Fruit fly (Drosophila melanogaster) whole organism, embryonic: ENCODE results near the gene vvl.

Experiments used
- Adf1 ChIP-seq: fragments of 200-800 bp; sonication (Bioruptor generic); IDR thresholded peaks from 2 replicates; pipeline ENCODE4 v1.3.6; 2022; ENCODE audit warnings: missing biosample characterization, missing genetic modification characterization
- Awh ChIP-seq: fragments of 200-800 bp; sonication (Bioruptor generic); IDR thresholded peaks from 2 replicates; pipeline ENCODE4, ENCODE4 v1.3.6; 2022; ENCODE audit warnings: missing biosample characterization, missing genetic modification characterization
- CG11456 ChIP-seq: fragments of 200-800 bp; sonication (Bioruptor generic); IDR thresholded peaks from 3 replicates; pipeline ENCODE4 v1.3.6; 2022; ENCODE audit warnings: missing biosample characterization, missing genetic modification characterization
- CG13424 ChIP-seq: fragments of 200-800 bp; sonication (Bioruptor generic); optimal IDR thresholded peaks from 2 replicates; lab custom pipeline; 2019; ENCODE audit warnings: missing biosample characterization, mild to moderate bottlenecking, missing genetic modification characterization, moderate library complexity
- CG13775 ChIP-seq: fragments of 200-800 bp; sonication (Bioruptor generic); optimal IDR thresholded peaks from 3 replicates; lab custom pipeline; 2017; ENCODE audit warnings: missing biosample characterization, mild to moderate bottlenecking, missing genetic modification characterization
- CG14441 ChIP-seq: fragments of 200-800 bp; sonication (Bioruptor generic); IDR thresholded peaks from 2 replicates; pipeline ENCODE4 v1.3.6; 2022; ENCODE audit warnings: missing biosample characterization, missing genetic modification characterization
- CG17568 ChIP-seq: fragments of 200-800 bp; sonication (Bioruptor generic); optimal IDR thresholded peaks from 2 replicates; lab custom pipeline; 2018; ENCODE audit warnings: missing biosample characterization, mild to moderate bottlenecking, missing genetic modification characterization, moderate library complexity
- CG32772 ChIP-seq: fragments of 200-800 bp; sonication (Bioruptor generic); IDR thresholded peaks from 2 replicates; pipeline ENCODE4 v1.3.6; 2022; ENCODE audit warnings: missing biosample characterization, missing genetic modification characterization
- CG33557 ChIP-seq: fragments of 200-800 bp; sonication (Bioruptor generic); optimal IDR thresholded peaks from 2 replicates; lab custom pipeline; 2019; ENCODE audit warnings: missing biosample characterization, mild to moderate bottlenecking, missing genetic modification characterization, moderate library complexity
- CG3995 ChIP-seq: fragments of 200-800 bp; sonication (Bioruptor generic); optimal IDR thresholded peaks from 3 replicates; lab custom pipeline; 2016; ENCODE audit warnings: missing biosample characterization, missing genetic modification characterization
- CG4282 ChIP-seq: fragments of 200-800 bp; sonication (Bioruptor generic); optimal IDR thresholded peaks from 2 replicates; lab custom pipeline; 2016; ENCODE audit warnings: missing biosample characterization, missing genetic modification characterization
- CG7271 ChIP-seq: fragments of 200-800 bp; sonication (Bioruptor generic); optimal IDR thresholded peaks from 2 replicates; lab custom pipeline; 2018; ENCODE audit warnings: missing biosample characterization, mild to moderate bottlenecking, missing genetic modification characterization, moderate library complexity
- CG7963 ChIP-seq: fragments of 200-800 bp; sonication (Bioruptor generic); IDR thresholded peaks from 3 replicates; pipeline ENCODE4 v1.3.6; 2022; ENCODE audit warnings: missing biosample characterization, missing genetic modification characterization; ENCODE audit not compliant: partially characterized antibody
- CG7987 ChIP-seq: fragments of 200-800 bp; sonication (Bioruptor generic); optimal IDR thresholded peaks from 2 replicates; lab custom pipeline; 2018; ENCODE audit warnings: missing biosample characterization, mild to moderate bottlenecking, missing genetic modification characterization, moderate library complexity
- Chrac-16 ChIP-seq: fragments of 200-800 bp; sonication (Bioruptor generic); optimal IDR thresholded peaks from 3 replicates; lab custom pipeline; 2016; ENCODE audit warnings: missing biosample characterization, missing genetic modification characterization
- D19A ChIP-seq: fragments of 200-800 bp; optimal IDR thresholded peaks from 3 replicates; lab custom pipeline; 2019; ENCODE audit warnings: missing biosample characterization, mild to moderate bottlenecking, missing genetic modification characterization, moderate library complexity
- Deaf1 ChIP-seq: fragments of 200-800 bp; optimal IDR thresholded peaks from 3 replicates; lab custom pipeline; 2019; ENCODE audit warnings: missing biosample characterization, mild to moderate bottlenecking, missing genetic modification characterization, moderate library complexity
- Dfd ChIP-seq, 2 experiments: fragments of >200 bp; optimal IDR thresholded peaks; 2 replicates each; lab custom pipeline; 2017; ENCODE audit warnings: missing biosample characterization in 2 of 2, missing genetic modification characterization in 2 of 2
- Fer3 ChIP-seq: fragments of 200-800 bp; sonication (Bioruptor generic); optimal IDR thresholded peaks from 2 replicates; lab custom pipeline; 2018; ENCODE audit warnings: missing biosample characterization, mild to moderate bottlenecking, missing genetic modification characterization, moderate library complexity
- Gsc ChIP-seq: fragments of 200-800 bp; sonication (Bioruptor generic); IDR thresholded peaks from 2 replicates; pipeline ENCODE4 v1.3.6; 2022; ENCODE audit warnings: missing biosample characterization, missing genetic modification characterization
- HLHmδ ChIP-seq: fragments of 200-800 bp; sonication (Bioruptor generic); optimal IDR thresholded peaks from 2 replicates; lab custom pipeline; 2018; ENCODE audit warnings: missing biosample characterization, mild to moderate bottlenecking, missing genetic modification characterization, moderate library complexity
- Hr51 ChIP-seq, 2 experiments: fragments of 200-800 bp; sonication (Bioruptor generic); optimal IDR thresholded peaks; 2 replicates in 1 of 2; 3 replicates in 1 of 2; lab custom pipeline; 2016 to 2018; ENCODE audit warnings: missing biosample characterization in 2 of 2, missing genetic modification characterization in 2 of 2, mild to moderate bottlenecking in 1 of 2, moderate library complexity in 1 of 2
- Hr78 ChIP-seq, 2 experiments: fragments of 200-800 bp in 1 of 2; fragments of >200 bp in 1 of 2; sonication (Bioruptor generic) in 1 of 2; optimal IDR thresholded peaks; 2 replicates each; lab custom pipeline; 2017 to 2019; ENCODE audit warnings: missing biosample characterization in 2 of 2, missing genetic modification characterization in 2 of 2, mild to moderate bottlenecking in 1 of 2, moderate library complexity in 1 of 2
- Kr ChIP-seq: fragments of 200-800 bp; sonication (Bioruptor generic); optimal IDR thresholded peaks from 2 replicates; lab custom pipeline; 2017; ENCODE audit warnings: missing biosample characterization, mild to moderate bottlenecking, missing genetic modification characterization
- Pdp1 ChIP-seq, 2 experiments: fragments of 200-800 bp; sonication (Bioruptor generic); optimal IDR thresholded peaks; 3 replicates each; lab custom pipeline; 2016; ENCODE audit warnings: missing biosample characterization in 2 of 2, missing genetic modification characterization in 2 of 2, mild to moderate bottlenecking in 1 of 2, moderate library complexity in 1 of 2
- Tbp ChIP-seq: fragments of >200 bp; optimal IDR thresholded peaks from 2 replicates; lab custom pipeline; 2018; ENCODE audit warnings: missing biosample characterization, missing genetic modification characterization
- ac ChIP-seq: fragments of 200-800 bp; sonication (Bioruptor generic); optimal IDR thresholded peaks from 3 replicates; lab custom pipeline; 2017; ENCODE audit warnings: missing biosample characterization, mild to moderate bottlenecking, missing genetic modification characterization
- crol ChIP-seq: fragments of 200-800 bp; sonication (Bioruptor generic); IDR thresholded peaks from 2 replicates; pipeline ENCODE4 v1.3.6; 2022; ENCODE audit warnings: missing biosample characterization, missing genetic modification characterization
- fu2 ChIP-seq: fragments of 200-800 bp; sonication (Bioruptor generic); optimal IDR thresholded peaks from 2 replicates; lab custom pipeline; 2016; ENCODE audit warnings: missing biosample characterization, missing genetic modification characterization
- grn ChIP-seq: fragments of 200-800 bp; sonication (Bioruptor generic); optimal IDR thresholded peaks from 3 replicates; lab custom pipeline; 2017; ENCODE audit warnings: missing biosample characterization, missing genetic modification characterization
- insv ChIP-seq, 2 experiments: fragments of 200-800 bp; sonication (Bioruptor generic); optimal IDR thresholded peaks; 3 replicates each; lab custom pipeline; 2016 to 2018; ENCODE audit warnings: missing biosample characterization in 2 of 2, missing genetic modification characterization in 2 of 2
- jing ChIP-seq: fragments of 200-800 bp; sonication (Bioruptor generic); optimal IDR thresholded peaks from 2 replicates; lab custom pipeline; 2018; ENCODE audit warnings: missing biosample characterization, mild to moderate bottlenecking, missing genetic modification characterization
- kni ChIP-seq: fragments of 200-800 bp; sonication (Bioruptor generic); optimal IDR thresholded peaks from 3 replicates; lab custom pipeline; 2017; ENCODE audit warnings: mild to moderate bottlenecking, missing biosample characterization, missing genetic modification reagents, missing genetic modification characterization
- lilli ChIP-seq: fragments of 200-800 bp; sonication (Bioruptor generic); optimal IDR thresholded peaks from 3 replicates; lab custom pipeline; 2016; ENCODE audit warnings: missing biosample characterization, missing genetic modification characterization
- nerfin-1 ChIP-seq: fragments of 200-800 bp; sonication (Bioruptor generic); optimal IDR thresholded peaks from 3 replicates; lab custom pipeline; 2019; ENCODE audit warnings: missing biosample characterization, mild to moderate bottlenecking, missing genetic modification characterization, moderate library complexity
- nom ChIP-seq: fragments of 200-800 bp; sonication (Bioruptor generic); optimal IDR thresholded peaks from 2 replicates; lab custom pipeline; 2017; ENCODE audit warnings: missing biosample characterization, missing genetic modification characterization, mild to moderate bottlenecking, moderate library complexity, missing genetic modification reagents
- oc ChIP-seq: fragments of 200-800 bp; sonication (Bioruptor generic); optimal IDR thresholded peaks from 2 replicates; lab custom pipeline; 2018; ENCODE audit warnings: missing biosample characterization, mild to moderate bottlenecking, missing genetic modification characterization, moderate library complexity
- pita ChIP-seq: fragments of 200-800 bp; sonication (Bioruptor generic); optimal IDR thresholded peaks from 2 replicates; lab custom pipeline; 2017; ENCODE audit warnings: missing biosample characterization, mild to moderate bottlenecking, missing genetic modification characterization
- pros ChIP-seq: fragments of 200-800 bp; sonication (Bioruptor generic); optimal IDR thresholded peaks from 3 replicates; lab custom pipeline; 2019; ENCODE audit warnings: missing biosample characterization, mild to moderate bottlenecking, missing genetic modification characterization, moderate library complexity
- pum ChIP-seq: fragments of 200-800 bp; sonication (Bioruptor generic); optimal IDR thresholded peaks from 2 replicates; lab custom pipeline; 2016; ENCODE audit warnings: missing biosample characterization, missing genetic modification characterization
- ranshi ChIP-seq: fragments of 200-800 bp; sonication (Bioruptor generic); IDR thresholded peaks from 2 replicates; pipeline ENCODE4 v1.3.6; 2022; ENCODE audit warnings: missing biosample characterization, missing genetic modification characterization
- run ChIP-seq: fragments of 200-800 bp; sonication (Bioruptor generic); optimal IDR thresholded peaks from 3 replicates; lab custom pipeline; 2018; ENCODE audit warnings: missing biosample characterization, mild to moderate bottlenecking, missing genetic modification characterization
- sd ChIP-seq: fragments of 200-800 bp; sonication (Bioruptor generic); optimal IDR thresholded peaks from 3 replicates; lab custom pipeline; 2018; ENCODE audit warnings: missing biosample characterization, mild to moderate bottlenecking, missing genetic modification characterization, moderate library complexity
- sna ChIP-seq: fragments of 200-800 bp; sonication (Bioruptor generic); IDR thresholded peaks from 2 replicates; pipeline ENCODE4 v1.3.6; 2022; ENCODE audit warnings: missing biosample characterization, missing genetic modification characterization; ENCODE audit not compliant: partially characterized antibody
- sqz ChIP-seq: fragments of 200-800 bp; sonication (Bioruptor generic); optimal IDR thresholded peaks from 3 replicates; lab custom pipeline; 2018; ENCODE audit warnings: missing biosample characterization, mild to moderate bottlenecking, missing genetic modification characterization
- sr ChIP-seq: fragments of 200-800 bp; sonication (Bioruptor generic); IDR thresholded peaks from 3 replicates; pipeline ENCODE4 v1.3.6; 2022; ENCODE audit warnings: missing biosample characterization, missing genetic modification characterization
- tll ChIP-seq, 2 experiments: fragments of 200-800 bp in 1 of 2; fragments of >200 bp in 1 of 2; sonication (Bioruptor generic) in 1 of 2; optimal IDR thresholded peaks; 2 replicates each; lab custom pipeline; 2017 to 2019; ENCODE audit warnings: missing biosample characterization in 2 of 2, missing genetic modification characterization in 2 of 2, mild to moderate bottlenecking in 1 of 2, moderate library complexity in 1 of 2
- vvl ChIP-seq: fragments of 200-800 bp; sonication (Bioruptor generic); IDR thresholded peaks from 2 replicates; pipeline ENCODE4 v1.3.6; 2022; ENCODE audit warnings: missing biosample characterization, missing genetic modification characterization
- zen ChIP-seq: fragments of 200-800 bp; sonication (Bioruptor generic); optimal IDR thresholded peaks from 3 replicates; lab custom pipeline; 2018; ENCODE audit warnings: missing biosample characterization, mild to moderate bottlenecking, missing genetic modification characterization, moderate library complexity

Gene vvl

DNA sequence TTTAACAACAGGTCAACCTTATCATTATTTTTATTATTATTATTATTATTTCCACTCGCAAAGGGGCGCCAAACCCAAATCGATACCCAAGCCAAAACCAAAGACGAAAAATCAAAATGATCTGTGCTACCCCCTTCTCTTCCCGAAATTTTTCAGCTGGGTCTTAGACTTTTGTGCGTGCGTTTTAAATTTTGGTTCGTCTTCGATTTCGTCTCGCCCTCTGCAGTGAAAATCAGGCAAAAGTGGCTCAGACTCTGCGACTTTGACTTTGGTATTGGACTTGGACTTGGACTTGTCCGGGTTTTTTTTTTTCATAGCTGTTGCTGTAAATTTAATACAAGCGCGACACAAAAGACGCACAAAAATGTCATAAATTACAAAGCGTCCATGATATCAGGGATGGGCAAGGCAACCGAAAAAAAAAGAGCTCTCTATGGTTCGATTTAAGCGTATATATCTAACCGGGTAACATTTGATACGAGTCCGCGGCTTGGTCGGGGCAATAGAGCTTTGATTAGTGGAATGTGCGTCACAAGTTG, 22.9 kb downstream of the vvl start (continued):
- TF ChIP-seq pros (GFP tag; lab: Kevin White, UChicago) (peak; percentile 91), CG7271 (tag; lab: Kevin White, UChicago) (no peak), sna (GFP tag; lab: Robert Waterston, UW) (no peak), Hr78 (GFP tag; optimal IDR thresholded peaks at IDR 0.05; lab: Kevin White, UChicago) (peak in 1 of 2 experiments; percentile 23), Adf1 (GFP tag; lab: Robert Waterston, UW) (no peak), lilli (GFP tag; lab: Kevin White, UChicago) (no peak), crol (GFP tag; lab: Robert Waterston, UW) (0 out of 2 replicates have a peak, but pooled peaks have one; percentile 8), CG7987 (GFP tag; lab: Kevin White, UChicago) (no peak), insv (GFP tag; optimal IDR thresholded peaks at IDR 0.05; lab: Kevin White, UChicago) (no peak), CG3995 (GFP tag; lab: Kevin White, UChicago) (no peak), Hr51 (GFP tag; optimal IDR thresholded peaks at IDR 0.05; lab: Kevin White, UChicago) (no peak), pum (GFP tag; lab: Kevin White, UChicago) (no peak), Awh (GFP tag; lab: Robert Waterston, UW) (0 out of 2 replicates have a peak, but pooled peaks have one; percentile 35), CG33557 (GFP tag; lab: Kevin White, UChicago) (no peak), ranshi (GFP tag; lab: Robert Waterston, UW) (no peak), nerfin-1 (tag; lab: Kevin White, UChicago) (no peak), oc (tag; lab: Kevin White, UChicago) (peak; percentile 5), Chrac-16 (GFP tag; lab: Kevin White, UChicago) (no peak), vvl (peak; percentile 72; the same call in 1 of the 2 replicates), Kr (GFP tag; lab: Kevin White, UChicago) (no peak), sqz (GFP tag; lab: Kevin White, UChicago) (peak; percentile 42), Tbp (GFP tag; lab: Kevin White, UChicago) (no peak), D19A (no peak), CG17568 (GFP tag; lab: Kevin White, UChicago) (no peak), pita (GFP tag; lab: Kevin White, UChicago) (no peak), kni (GFP tag; lab: Kevin White, UChicago) (peak; percentile 32), CG32772 (GFP tag; lab: Robert Waterston, UW) (0 out of 2 replicates have a peak, but pooled peaks have one; percentile 13), CG13775 (GFP tag; lab: Kevin White, UChicago) (no peak), sd (tag; lab: Kevin White, UChicago) (peak; percentile 56), CG4282 (GFP tag; lab: Kevin White, UChicago) (no peak), jing (no peak), Gsc (GFP tag; lab: Robert Waterston, UW) (no peak), sr (GFP tag; lab: Robert Waterston, UW) (no peak), CG13424 (tag; lab: Kevin White, UChicago) (no peak), nom (GFP tag; lab: Kevin White, UChicago) (no peak), HLHmδ (GFP tag; lab: Kevin White, UChicago) (no peak), Fer3 (tag; lab: Kevin White, UChicago) (no peak)

DNA sequence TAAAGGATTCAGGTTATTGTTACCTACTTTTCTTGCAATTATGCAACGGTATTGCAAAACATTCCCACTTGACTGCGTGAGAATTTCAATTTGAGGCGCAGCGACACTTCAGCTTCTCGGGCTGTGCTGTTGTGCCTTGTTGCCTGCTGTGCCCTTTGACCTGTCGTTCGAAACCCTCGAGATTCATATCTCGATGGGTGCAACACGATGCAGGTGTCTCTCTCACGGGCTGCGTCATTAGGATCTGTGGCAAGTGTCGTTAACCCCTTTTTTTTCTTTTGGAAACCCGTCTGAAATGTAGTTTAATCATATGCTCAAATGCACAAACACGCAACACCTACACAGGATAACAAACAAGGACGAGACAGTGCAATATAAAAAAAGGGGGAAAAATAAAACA, 23.7 kb downstream of the vvl start:
- no peak for TF ChIP-seq fu2 (GFP tag; lab: Kevin White, UChicago)
- peak; percentile 79 for TF ChIP-seq ac
- TF ChIP-seq grn (GFP tag; lab: Kevin White, UChicago): peak; percentile 64
- TF ChIP-seq run (tag; lab: Kevin White, UChicago): no peak
- TF ChIP-seq Deaf1 (tag; lab: Kevin White, UChicago): no peak
- no peak for TF ChIP-seq CG7963 (GFP tag; lab: Robert Waterston, UW)
- peak; percentile 88 for TF ChIP-seq zen (tag; lab: Kevin White, UChicago)
- TF ChIP-seq CG11456 (GFP tag; lab: Robert Waterston, UW): no peak
- no peak for TF ChIP-seq Dfd (GFP tag; optimal IDR thresholded peaks at IDR 0.05; lab: Kevin White, UChicago)
- no peak for TF ChIP-seq CG14441 (GFP tag; lab: Robert Waterston, UW)
- TF ChIP-seq Pdp1 (GFP tag; optimal IDR thresholded peaks at IDR 0.05; lab: Kevin White, UChicago): no peak
- TF ChIP-seq tll (GFP tag; optimal IDR thresholded peaks at IDR 0.05; lab: Kevin White, UChicago): peak in 1 of 2 experiments; percentile 73
- peak; percentile 52 for TF ChIP-seq Kr (GFP tag; lab: Kevin White, UChicago)
